Worm (Caenorhabditis elegans) whole organism, L2 larva: ENCODE results near the gene rig-4.

Experiments used
- fos-1 ChIP-seq: fragments of 150-350 bp; optimal IDR thresholded peaks from 2 replicates; lab custom pipeline; 2014; ENCODE audit warnings: missing biosample characterization, missing genetic modification characterization
- snpc-4 ChIP-seq: fragments of 150-350 bp; optimal IDR thresholded peaks from 2 replicates; lab custom pipeline; 2014; ENCODE audit warnings: missing biosample characterization, missing genetic modification characterization

DNA sequence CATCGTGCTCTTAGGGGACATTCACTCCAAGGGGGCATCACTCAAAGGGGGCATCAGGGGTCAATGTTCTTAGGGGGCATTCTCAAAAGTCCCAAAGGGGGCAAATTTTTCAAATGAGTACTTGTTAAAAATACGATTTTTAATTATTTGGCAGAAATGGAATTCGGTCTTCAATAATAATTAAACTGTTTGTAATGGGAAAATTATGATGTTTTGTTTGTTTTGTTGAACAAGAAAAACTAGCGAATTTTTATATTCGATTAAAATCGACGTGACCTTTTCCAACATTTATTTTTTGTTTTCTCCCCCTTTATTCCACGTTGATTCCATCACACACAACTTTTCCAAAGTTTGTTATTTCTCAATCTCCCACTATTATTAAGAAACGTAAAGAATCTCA is 36.9 kb downstream of the rig-4 start, which contains the start of gene F57H12.5:
- TF ChIP-seq fos-1: no peak
- TF ChIP-seq snpc-4 (tag; lab: Kevin White, UChicago): no peak
